Worm (Caenorhabditis elegans) whole organism, midembryonic: Measurements from ENCODE around the gene col-111.

Source experiments
- flt-1 ChIP-seq: fragments of 200-800 bp; sonication (Bioruptor generic); IDR thresholded peaks from 2 replicates; pipeline ENCODE4 v1.3.6; 2022; ENCODE audit warnings: missing genetic modification characterization, missing compliant biosample characterization
- klf-2 ChIP-seq: fragments of 200-800 bp; sonication (Bioruptor generic); conservative IDR thresholded peaks from 2 replicates; pipeline ENCODE4 v1.3.6; 2022; ENCODE audit warnings: missing genetic modification reagents, missing genetic modification characterization, missing compliant biosample characterization
- ref-1 ChIP-seq: fragments of 200-800 bp; sonication (Bioruptor generic); conservative IDR thresholded peaks from 2 replicates; pipeline ENCODE4 v1.3.6; 2022; ENCODE audit warnings: missing genetic modification reagents, missing genetic modification characterization, missing compliant biosample characterization
- tab-1 ChIP-seq: fragments of 200-800 bp; sonication (Bioruptor generic); IDR thresholded peaks from 2 replicates; pipeline ENCODE4 v1.3.6; 2022; ENCODE audit warnings: missing genetic modification characterization, missing compliant biosample characterization
- ztf-29 ChIP-seq: fragments of 200-800 bp; sonication (Bioruptor generic); IDR thresholded peaks from 2 replicates; pipeline ENCODE4 v1.3.6; 2022; ENCODE audit warnings: missing genetic modification reagents, missing genetic modification characterization, missing compliant biosample characterization

DNA sequence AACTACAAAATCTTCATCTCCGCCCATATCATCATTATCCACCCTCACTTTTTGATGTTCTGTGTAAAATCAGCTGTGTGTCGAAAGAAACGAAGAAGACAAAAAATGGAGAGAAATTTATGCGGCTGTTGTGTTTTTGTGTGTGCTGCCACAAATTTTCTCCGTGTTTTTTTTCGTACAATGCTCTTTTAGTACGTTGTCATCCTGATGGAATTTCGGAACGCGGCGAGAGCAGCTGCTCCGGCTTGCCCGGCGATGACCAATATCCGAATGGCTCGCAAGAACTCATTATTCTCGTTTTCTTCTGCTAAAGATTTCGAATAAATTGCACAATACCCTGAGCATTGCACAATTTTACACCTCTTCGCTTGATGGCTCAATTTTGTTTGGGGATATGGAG lies 18.4 kb downstream of the col-111 start:
- TF ChIP-seq tab-1 (GFP tag; lab: Robert Waterston, UW) (no peak), klf-2 (GFP tag; lab: Robert Waterston, UW) (no peak), ztf-29 (GFP tag; lab: Robert Waterston, UW) (no peak), ref-1 (GFP tag; lab: Robert Waterston, UW) (no peak), flt-1 (no peak)
